Worm (Caenorhabditis elegans) whole organism, late embryonic: Measurements from ENCODE around the gene fem-3.

Experiments
- C08G9.2 ChIP-seq: sonication (generic microtip); optimal IDR thresholded peaks from 2 replicates; lab custom pipeline; 2016; ENCODE audit warnings: mild to moderate bottlenecking, missing genetic modification characterization, moderate library complexity, missing compliant biosample characterization
- C38D4.7 ChIP-seq: fragments of 200-800 bp; sonication (Bioruptor generic); optimal IDR thresholded peaks from 2 replicates; lab custom pipeline; 2018; ENCODE audit warnings: mild to moderate bottlenecking, missing genetic modification characterization, moderate library complexity, missing compliant biosample characterization
- K02D7.2 ChIP-seq: sonication (generic microtip); optimal IDR thresholded peaks from 2 replicates; lab custom pipeline; 2017; ENCODE audit warnings: mild to moderate bottlenecking, missing genetic modification characterization, missing compliant biosample characterization
- Y22D7AL.16 ChIP-seq: sonication (generic microtip); optimal IDR thresholded peaks from 2 replicates; lab custom pipeline; 2016; ENCODE audit warnings: missing genetic modification characterization, missing compliant biosample characterization
- ahr-1 ChIP-seq: sonication (generic microtip); optimal IDR thresholded peaks from 2 replicates; lab custom pipeline; 2016; ENCODE audit warnings: missing genetic modification characterization, missing compliant biosample characterization
- ceh-19 ChIP-seq: fragments of 200-800 bp; sonication (Bioruptor generic); optimal IDR thresholded peaks from 2 replicates; lab custom pipeline; 2018; ENCODE audit warnings: mild to moderate bottlenecking, missing genetic modification characterization, missing compliant biosample characterization
- ceh-22 ChIP-seq: sonication (generic microtip); optimal IDR thresholded peaks from 2 replicates; lab custom pipeline; 2017; ENCODE audit warnings: missing biosample characterization, missing genetic modification characterization
- ceh-31 ChIP-seq: sonication (generic microtip); optimal IDR thresholded peaks from 2 replicates; lab custom pipeline; 2016; ENCODE audit warnings: missing genetic modification characterization, missing compliant biosample characterization
- ceh-34 ChIP-seq: sonication (generic microtip); optimal IDR thresholded peaks from 2 replicates; lab custom pipeline; 2016; ENCODE audit warnings: mild to moderate bottlenecking, missing genetic modification characterization, missing compliant biosample characterization
- ceh-45 ChIP-seq: fragments of 200-800 bp; sonication (Bioruptor generic); IDR thresholded peaks from 2 replicates; pipeline ENCODE4 v1.3.6; 2022; ENCODE audit warnings: missing genetic modification reagents, missing genetic modification characterization, missing compliant biosample characterization
- ceh-48 ChIP-seq: sonication (generic microtip); optimal IDR thresholded peaks from 2 replicates; lab custom pipeline; 2016; ENCODE audit warnings: missing genetic modification characterization, inconsistent platforms, missing compliant biosample characterization
- ceh-6 ChIP-seq: fragments of 200-800 bp; sonication (Bioruptor generic); optimal IDR thresholded peaks from 2 replicates; lab custom pipeline; 2018; ENCODE audit warnings: mild to moderate bottlenecking, missing genetic modification characterization, missing compliant biosample characterization
- che-1 ChIP-seq: sonication (generic microtip); optimal IDR thresholded peaks from 2 replicates; lab custom pipeline; 2016; ENCODE audit warnings: mild to moderate bottlenecking, missing genetic modification characterization, missing compliant biosample characterization
- elt-2 ChIP-seq: sonication (generic microtip); optimal IDR thresholded peaks from 2 replicates; lab custom pipeline; 2016; ENCODE audit warnings: missing genetic modification reagents, missing genetic modification characterization, missing compliant biosample characterization
- elt-4 ChIP-seq: sonication (generic microtip); optimal IDR thresholded peaks from 2 replicates; lab custom pipeline; 2016; ENCODE audit warnings: missing genetic modification characterization, missing compliant biosample characterization
- ets-4 ChIP-seq: sonication (generic microtip); optimal IDR thresholded peaks from 2 replicates; lab custom pipeline; 2016; ENCODE audit warnings: missing genetic modification characterization, missing compliant biosample characterization
- eyg-1 ChIP-seq: sonication (generic microtip); optimal IDR thresholded peaks from 2 replicates; lab custom pipeline; 2016; ENCODE audit warnings: missing genotype, missing genetic modification characterization, missing compliant biosample characterization
- fax-1 ChIP-seq: sonication (generic microtip); optimal IDR thresholded peaks from 2 replicates; lab custom pipeline; 2016; ENCODE audit warnings: missing genotype, missing genetic modification characterization, missing compliant biosample characterization
- gmeb-2 ChIP-seq: sonication (generic microtip); optimal IDR thresholded peaks from 2 replicates; lab custom pipeline; 2016; ENCODE audit warnings: missing genetic modification characterization, inconsistent platforms, missing compliant biosample characterization
- hlh-13 ChIP-seq: fragments of 200-800 bp; sonication (Bioruptor generic); optimal IDR thresholded peaks from 2 replicates; lab custom pipeline; 2018; ENCODE audit warnings: mild to moderate bottlenecking, missing genetic modification characterization, missing compliant biosample characterization
- hlh-15 ChIP-seq: sonication (generic microtip); optimal IDR thresholded peaks from 2 replicates; lab custom pipeline; 2016; ENCODE audit warnings: missing genetic modification characterization, missing compliant biosample characterization
- hlh-30 ChIP-seq: sonication (generic microtip); optimal IDR thresholded peaks from 2 replicates; lab custom pipeline; 2017; ENCODE audit warnings: antibody characterized with exemption, missing genetic modification characterization, missing compliant biosample characterization; ENCODE audit not compliant: insufficient read depth
- hlh-8 ChIP-seq: sonication (generic microtip); optimal IDR thresholded peaks from 2 replicates; lab custom pipeline; 2016; ENCODE audit warnings: missing genotype, missing genetic modification characterization, missing compliant biosample characterization
- lim-6 ChIP-seq: sonication (generic microtip); optimal IDR thresholded peaks from 2 replicates; lab custom pipeline; 2016; ENCODE audit warnings: missing genetic modification characterization, missing compliant biosample characterization
- madf-2 ChIP-seq: sonication (generic microtip); optimal IDR thresholded peaks from 2 replicates; lab custom pipeline; 2017; ENCODE audit warnings: missing genetic modification characterization, missing compliant biosample characterization
- mec-3 ChIP-seq: sonication (generic microtip); optimal IDR thresholded peaks from 2 replicates; lab custom pipeline; 2016; ENCODE audit warnings: borderline replicate concordance, missing genetic modification characterization, missing compliant biosample characterization
- nfya-1 ChIP-seq: sonication (generic microtip); optimal IDR thresholded peaks from 2 replicates; lab custom pipeline; 2017; ENCODE audit warnings: missing genetic modification characterization, mild to moderate bottlenecking, missing compliant biosample characterization, antibody characterized with exemption, moderate library complexity
- nhr-232 ChIP-seq: sonication (generic microtip); optimal IDR thresholded peaks from 2 replicates; lab custom pipeline; 2016; ENCODE audit warnings: missing genetic modification characterization, missing compliant biosample characterization
- odd-2 ChIP-seq: sonication (generic microtip); optimal IDR thresholded peaks from 2 replicates; lab custom pipeline; 2017; ENCODE audit warnings: antibody characterized with exemption, mild to moderate bottlenecking, missing genetic modification characterization, missing compliant biosample characterization
- pat-9 ChIP-seq: fragments of 200-800 bp; sonication (Bioruptor generic); optimal IDR thresholded peaks from 2 replicates; lab custom pipeline; 2018; ENCODE audit warnings: mild to moderate bottlenecking, missing genetic modification characterization, moderate library complexity, missing compliant biosample characterization
- pha-2 ChIP-seq: sonication (generic microtip); optimal IDR thresholded peaks from 2 replicates; lab custom pipeline; 2017; ENCODE audit warnings: mild to moderate bottlenecking, missing genetic modification characterization, missing compliant biosample characterization
- pha-4 ChIP-seq: fragments of 150-350 bp; optimal IDR thresholded peaks from 2 replicates; lab custom pipeline; 2018; ENCODE audit warnings: missing biosample characterization, missing genetic modification reagents, missing genetic modification characterization
- ref-2 ChIP-seq: sonication (generic microtip); optimal IDR thresholded peaks from 2 replicates; lab custom pipeline; 2016; ENCODE audit warnings: missing genetic modification characterization, missing compliant biosample characterization
- rnt-1 ChIP-seq: sonication (generic microtip); optimal IDR thresholded peaks from 2 replicates; lab custom pipeline; 2016; ENCODE audit warnings: missing genetic modification characterization, missing compliant biosample characterization
- sdc-2 ChIP-seq: sonication (generic microtip); optimal IDR thresholded peaks from 2 replicates; lab custom pipeline; 2016; ENCODE audit warnings: missing genotype, missing genetic modification characterization, missing compliant biosample characterization
- sox-2 ChIP-seq: fragments of 200-800 bp; sonication (Bioruptor generic); IDR thresholded peaks from 2 replicates; pipeline ENCODE4 v1.3.6; 2022; ENCODE audit warnings: missing genetic modification reagents, missing genetic modification characterization, missing compliant biosample characterization
- sox-4 ChIP-seq: sonication (generic microtip); optimal IDR thresholded peaks from 2 replicates; lab custom pipeline; 2017; ENCODE audit warnings: mild to moderate bottlenecking, missing genetic modification characterization, inconsistent platforms, missing compliant biosample characterization
- tbx-2 ChIP-seq: sonication (generic microtip); optimal IDR thresholded peaks from 2 replicates; lab custom pipeline; 2016; ENCODE audit warnings: missing genetic modification characterization, missing compliant biosample characterization
- tbx-7 ChIP-seq: sonication (generic microtip); optimal IDR thresholded peaks from 2 replicates; lab custom pipeline; 2016; ENCODE audit warnings: missing genotype, missing genetic modification characterization, missing compliant biosample characterization
- unc-3 ChIP-seq, 2 experiments: fragments of 200-800 bp in 1 of 2; sonication (Bioruptor generic) in 1 of 2; sonication (generic microtip) in 1 of 2; conservative IDR thresholded peaks in 1 of 2; optimal IDR thresholded peaks in 1 of 2; 2 replicates each; pipeline versions ENCODE4 v1.3.6 to Lab custom; 2016 to 2022; ENCODE audit warnings: missing compliant biosample characterization in 2 of 2, missing genetic modification characterization in 2 of 2, missing genetic modification reagents in 1 of 2
- unc-42 ChIP-seq: sonication (generic microtip); optimal IDR thresholded peaks from 2 replicates; lab custom pipeline; 2016; ENCODE audit warnings: missing genotype, missing genetic modification characterization, missing compliant biosample characterization
- unc-55 ChIP-seq: sonication (generic microtip); optimal IDR thresholded peaks from 2 replicates; lab custom pipeline; 2017; ENCODE audit warnings: missing biosample characterization, missing genetic modification reagents, missing genetic modification characterization
- zip-5 ChIP-seq: sonication (generic microtip); optimal IDR thresholded peaks from 2 replicates; lab custom pipeline; 2016; ENCODE audit warnings: missing genetic modification characterization, missing compliant biosample characterization
- ztf-16 ChIP-seq: sonication (generic microtip); optimal IDR thresholded peaks from 2 replicates; lab custom pipeline; 2017; ENCODE audit warnings: missing genetic modification characterization, missing compliant biosample characterization

fem-3 gene

ce11 chrIV:9098942-9099341 lies 5.8 kb upstream of the fem-3 start, which contains the start of gene gldi-10:
Gene gldi-10 (plus strand): TSS chrIV:9099242.
- TF ChIP-seq che-1 (no peak), pha-2 (tag; lab: Kevin White, UChicago) (no peak), ceh-45 (GFP tag; lab: Robert Waterston, UW) (no peak), ets-4 (tag; lab: Kevin White, UChicago) (no peak), unc-3 (GFP tag; conservative IDR thresholded peaks at IDR 0.05; lab: Robert Waterston, UW) (no peak), unc-3 (tag; optimal IDR thresholded peaks at IDR 0.05; lab: Kevin White, UChicago) (no peak), ceh-22 (no peak), ceh-19 (GFP tag; lab: Kevin White, UChicago) (no peak), madf-2 (no peak), hlh-13 (no peak), Y22D7AL.16 (no peak), ceh-31 (tag; lab: Kevin White, UChicago) (no peak), gmeb-2 (tag; lab: Kevin White, UChicago) (no peak), rnt-1 (no peak)

ce11 chrIV:9100835-9101234 lies 3.9 kb upstream of the fem-3 start:
- no peak for TF ChIP-seq nhr-232 (tag; lab: Kevin White, UChicago)
- no peak for TF ChIP-seq hlh-15
- TF ChIP-seq pha-2 (tag; lab: Kevin White, UChicago): no peak
- TF ChIP-seq nfya-1 (tag; lab: Kevin White, UChicago): no peak
- no peak for TF ChIP-seq tbx-7 (tag; lab: Kevin White, UChicago)
- TF ChIP-seq zip-5: no peak
- no peak for TF ChIP-seq che-1
- TF ChIP-seq K02D7.2: no peak
- TF ChIP-seq odd-2 (tag; lab: Kevin White, UChicago): no peak

ce11 chrIV:9107464-9107863 lies 2.7 kb downstream of the fem-3 start:
- no peak for TF ChIP-seq fax-1 (tag; lab: Kevin White, UChicago)
- no peak for TF ChIP-seq mec-3 (tag; lab: Kevin White, UChicago)
- TF ChIP-seq unc-55 (GFP tag; lab: Kevin White, UChicago): peak; percentile 72
- no peak for TF ChIP-seq che-1
- peak; percentile 1 for TF ChIP-seq tbx-2 (tag; lab: Kevin White, UChicago)
- TF ChIP-seq nhr-232 (tag; lab: Kevin White, UChicago): no peak
- TF ChIP-seq eyg-1: no peak
- no peak for TF ChIP-seq ceh-45 (GFP tag; lab: Robert Waterston, UW)
- TF ChIP-seq unc-42: no peak
- TF ChIP-seq lim-6 (tag; lab: Kevin White, UChicago): no peak
- TF ChIP-seq elt-4 (tag; lab: Kevin White, UChicago): no peak
- no peak for TF ChIP-seq K02D7.2
- TF ChIP-seq sox-4 (tag; lab: Kevin White, UChicago): no peak
- peak; percentile 15 for TF ChIP-seq pat-9 (tag; lab: Kevin White, UChicago)
- TF ChIP-seq elt-2 (tag; lab: Kevin White, UChicago): peak; percentile 19
- TF ChIP-seq ref-2 (tag; lab: Kevin White, UChicago): no peak
- peak; percentile 41 for TF ChIP-seq ceh-31 (tag; lab: Kevin White, UChicago)
- TF ChIP-seq hlh-8 (tag; lab: Kevin White, UChicago): peak; percentile 47
- no peak for TF ChIP-seq hlh-30
- no peak for TF ChIP-seq ceh-34 (tag; lab: Kevin White, UChicago)
- TF ChIP-seq sox-2 (GFP tag; lab: Robert Waterston, UW): peak; percentile 11; the same call in 1 of the 2 replicates
- TF ChIP-seq ahr-1 (tag; lab: Kevin White, UChicago): no peak
- no peak for TF ChIP-seq sdc-2
- no peak for TF ChIP-seq ceh-6 (GFP tag; lab: Kevin White, UChicago)
- TF ChIP-seq ceh-48: peak; percentile 40
- no peak for TF ChIP-seq ztf-16
- no peak for TF ChIP-seq pha-4 (tag; lab: Kevin White, UChicago)
- TF ChIP-seq hlh-15: no peak
- TF ChIP-seq gmeb-2 (tag; lab: Kevin White, UChicago): no peak
- TF ChIP-seq C08G9.2 (tag; lab: Kevin White, UChicago): no peak
- no peak for TF ChIP-seq C38D4.7 (GFP tag; lab: Kevin White, UChicago)
